Fruit fly (Drosophila melanogaster) whole organism, embryonic: ENCODE results near the gene Stat92E.

Experiments
- Awh ChIP-seq: fragments of 200-800 bp; sonication (Bioruptor generic); IDR thresholded peaks from 2 replicates; pipeline ENCODE4, ENCODE4 v1.3.6; 2022; ENCODE audit warnings: missing biosample characterization, missing genetic modification characterization
- B-H2 ChIP-seq: fragments of 200-800 bp; sonication (Bioruptor generic); optimal IDR thresholded peaks from 2 replicates; lab custom pipeline; 2018; ENCODE audit warnings: missing biosample characterization, mild to moderate bottlenecking, missing genetic modification characterization
- CG1024 ChIP-seq: fragments of 200-800 bp; sonication (Bioruptor generic); IDR thresholded peaks from 2 replicates; pipeline ENCODE4 v1.3.6; 2022; ENCODE audit warnings: missing biosample characterization, missing genetic modification characterization
- CG10543 ChIP-seq: fragments of 200-800 bp; sonication (Bioruptor generic); optimal IDR thresholded peaks from 3 replicates; lab custom pipeline; 2017; ENCODE audit warnings: missing biosample characterization, mild to moderate bottlenecking, missing genetic modification characterization, moderate library complexity
- CG10654 ChIP-seq: fragments of 200-800 bp; sonication (Bioruptor generic); optimal IDR thresholded peaks from 2 replicates; lab custom pipeline; 2016; ENCODE audit warnings: missing biosample characterization, missing genetic modification characterization
- CG10979 ChIP-seq: fragments of 200-800 bp; sonication (Bioruptor generic); optimal IDR thresholded peaks from 2 replicates; lab custom pipeline; 2018; ENCODE audit warnings: missing biosample characterization, mild to moderate bottlenecking, missing genetic modification characterization, moderate library complexity
- CG11560 ChIP-seq: fragments of 200-800 bp; sonication (Bioruptor generic); IDR thresholded peaks from 3 replicates; pipeline ENCODE4 v1.3.6; 2022; ENCODE audit warnings: missing biosample characterization, missing genetic modification characterization
- CG12299 ChIP-seq: fragments of 200-800 bp; sonication (Bioruptor generic); optimal IDR thresholded peaks from 2 replicates; lab custom pipeline; 2018; ENCODE audit warnings: missing biosample characterization, mild to moderate bottlenecking, missing genetic modification characterization
- CG12659 ChIP-seq: fragments of 200-800 bp; sonication (Bioruptor generic); optimal IDR thresholded peaks from 3 replicates; lab custom pipeline; 2017; ENCODE audit warnings: mild to moderate bottlenecking, missing biosample characterization, missing genetic modification reagents, missing genetic modification characterization
- CG14014 ChIP-seq: fragments of 200-800 bp; sonication (Bioruptor generic); IDR thresholded peaks from 2 replicates; pipeline ENCODE4 v1.3.6; 2022; ENCODE audit warnings: missing biosample characterization, missing genetic modification characterization
- CG1603 ChIP-seq: fragments of 200-800 bp; sonication (Bioruptor generic); optimal IDR thresholded peaks from 2 replicates; lab custom pipeline; 2019; ENCODE audit warnings: missing biosample characterization, mild to moderate bottlenecking, missing genetic modification characterization, moderate library complexity
- CG17186 ChIP-seq: fragments of 200-800 bp; sonication (Bioruptor generic); optimal IDR thresholded peaks from 3 replicates; lab custom pipeline; 2017; ENCODE audit warnings: missing biosample characterization, missing genetic modification reagents, missing genetic modification characterization
- CG17568 ChIP-seq: fragments of 200-800 bp; sonication (Bioruptor generic); optimal IDR thresholded peaks from 2 replicates; lab custom pipeline; 2018; ENCODE audit warnings: missing biosample characterization, mild to moderate bottlenecking, missing genetic modification characterization, moderate library complexity
- CG17829 ChIP-seq: fragments of 200-800 bp; optimal IDR thresholded peaks from 2 replicates; lab custom pipeline; 2019; ENCODE audit warnings: missing biosample characterization, mild to moderate bottlenecking, missing genetic modification characterization, moderate library complexity
- CG2116 ChIP-seq: fragments of 200-800 bp; sonication (Bioruptor generic); optimal IDR thresholded peaks from 3 replicates; lab custom pipeline; 2018; ENCODE audit warnings: missing biosample characterization, mild to moderate bottlenecking, missing genetic modification characterization
- CG2199 ChIP-seq: fragments of 200-800 bp; sonication (Bioruptor generic); IDR thresholded peaks from 3 replicates; pipeline ENCODE4 v1.3.6; 2022; ENCODE audit warnings: missing biosample characterization, missing genetic modification characterization
- CG2712 ChIP-seq: fragments of 200-800 bp; optimal IDR thresholded peaks from 3 replicates; lab custom pipeline; 2019; ENCODE audit warnings: missing biosample characterization, mild to moderate bottlenecking, missing genetic modification characterization, moderate library complexity
- CG31441 ChIP-seq: fragments of 200-800 bp; sonication (Bioruptor generic); IDR thresholded peaks from 2 replicates; pipeline ENCODE4 v1.3.6; 2022; ENCODE audit warnings: missing biosample characterization, missing genetic modification characterization
- CG6689 ChIP-seq: fragments of 200-800 bp; sonication (Bioruptor generic); IDR thresholded peaks from 2 replicates; pipeline ENCODE4 v1.3.6; 2022; ENCODE audit warnings: missing biosample characterization, missing genetic modification characterization
- CG8359 ChIP-seq: fragments of 200-800 bp; sonication (Bioruptor generic); optimal IDR thresholded peaks from 2 replicates; lab custom pipeline; 2017; ENCODE audit warnings: missing biosample characterization, mild to moderate bottlenecking, missing genetic modification characterization, borderline replicate concordance
- CG9609 ChIP-seq: fragments of 200-800 bp; sonication (Bioruptor generic); optimal IDR thresholded peaks from 3 replicates; lab custom pipeline; 2016; ENCODE audit warnings: missing biosample characterization, missing genetic modification characterization
- Chrac-16 ChIP-seq: fragments of 200-800 bp; sonication (Bioruptor generic); optimal IDR thresholded peaks from 3 replicates; lab custom pipeline; 2016; ENCODE audit warnings: missing biosample characterization, missing genetic modification characterization
- CrebB ChIP-seq: fragments of 200-800 bp; sonication (Bioruptor generic); optimal IDR thresholded peaks from 3 replicates; lab custom pipeline; 2018; ENCODE audit warnings: missing biosample characterization, mild to moderate bottlenecking, missing genetic modification characterization
- ERR ChIP-seq: fragments of 200-800 bp; sonication (Bioruptor generic); optimal IDR thresholded peaks from 2 replicates; lab custom pipeline; 2016; ENCODE audit warnings: missing biosample characterization, missing genetic modification characterization
- Gug ChIP-seq: fragments of 200-800 bp; sonication (Bioruptor generic); IDR thresholded peaks from 4 replicates; pipeline ENCODE4 v1.3.6; 2022; ENCODE audit warnings: missing biosample characterization, missing genetic modification characterization
- Hey ChIP-seq: fragments of 200-800 bp; sonication (Bioruptor generic); optimal IDR thresholded peaks from 3 replicates; lab custom pipeline; 2018; ENCODE audit warnings: missing biosample characterization, mild to moderate bottlenecking, missing genetic modification characterization
- HmgZ ChIP-seq: fragments of 200-800 bp; sonication (Bioruptor generic); optimal IDR thresholded peaks from 2 replicates; lab custom pipeline; 2018; ENCODE audit warnings: missing biosample characterization, mild to moderate bottlenecking, missing genetic modification characterization
- Nf-YB ChIP-seq: fragments of 200-800 bp; sonication (Bioruptor generic); optimal IDR thresholded peaks from 3 replicates; lab custom pipeline; 2019; ENCODE audit warnings: missing biosample characterization, mild to moderate bottlenecking, missing genetic modification characterization, moderate library complexity
- Opbp ChIP-seq: fragments of 200-800 bp; sonication (Bioruptor generic); IDR thresholded peaks from 3 replicates; pipeline ENCODE4 v1.3.6; 2022; ENCODE audit warnings: missing biosample characterization, missing genetic modification characterization; ENCODE audit not compliant: partially characterized antibody
- Rx ChIP-seq: fragments of 200-800 bp; sonication (Bioruptor generic); IDR thresholded peaks from 2 replicates; pipeline ENCODE4 v1.3.6; 2022; ENCODE audit warnings: missing biosample characterization, missing genetic modification characterization
- Sin3A ChIP-seq: fragments of >200 bp; optimal IDR thresholded peaks from 2 replicates; lab custom pipeline; 2018
- Sox100B ChIP-seq: fragments of 200-800 bp; sonication (Bioruptor generic); optimal IDR thresholded peaks from 3 replicates; lab custom pipeline; 2018; ENCODE audit warnings: missing biosample characterization, mild to moderate bottlenecking, missing genetic modification characterization
- Spps ChIP-seq: fragments of 200-800 bp; sonication (Bioruptor generic); optimal IDR thresholded peaks from 2 replicates; lab custom pipeline; 2018; ENCODE audit warnings: missing biosample characterization, mild to moderate bottlenecking, missing genetic modification characterization
- Vsx1 ChIP-seq: fragments of 200-800 bp; sonication (Bioruptor generic); optimal IDR thresholded peaks from 2 replicates; lab custom pipeline; 2017; ENCODE audit warnings: missing biosample characterization, mild to moderate bottlenecking, missing genetic modification characterization, missing genetic modification reagents
- ara ChIP-seq: fragments of 200-800 bp; sonication (Bioruptor generic); IDR thresholded peaks from 2 replicates; pipeline ENCODE4 v1.3.6; 2022; ENCODE audit warnings: missing biosample characterization, missing genetic modification characterization
- ase ChIP-seq: fragments of 200-800 bp; sonication (Bioruptor generic); IDR thresholded peaks from 3 replicates; pipeline ENCODE4 v1.3.6; 2022; ENCODE audit warnings: missing biosample characterization, missing genetic modification characterization
- az2 ChIP-seq: fragments of 200-800 bp; sonication (Bioruptor generic); optimal IDR thresholded peaks from 3 replicates; lab custom pipeline; 2016; ENCODE audit warnings: missing biosample characterization, missing genetic modification characterization
- bigmax ChIP-seq: fragments of 200-800 bp; sonication (Bioruptor generic); optimal IDR thresholded peaks from 2 replicates; lab custom pipeline; 2018; ENCODE audit warnings: missing biosample characterization, mild to moderate bottlenecking, missing genetic modification characterization
- caup ChIP-seq: fragments of 200-800 bp; sonication (Bioruptor generic); optimal IDR thresholded peaks from 3 replicates; lab custom pipeline; 2017; ENCODE audit warnings: missing biosample characterization, mild to moderate bottlenecking, missing genetic modification characterization, moderate library complexity; ENCODE audit not compliant: severe bottlenecking
- fu2 ChIP-seq: fragments of 200-800 bp; sonication (Bioruptor generic); optimal IDR thresholded peaks from 2 replicates; lab custom pipeline; 2016; ENCODE audit warnings: missing biosample characterization, missing genetic modification characterization
- gsb ChIP-seq: fragments of 200-800 bp; sonication (Bioruptor generic); IDR thresholded peaks from 2 replicates; pipeline ENCODE4 v1.3.6; 2022; ENCODE audit warnings: missing biosample characterization, missing genetic modification characterization
- gsb-n ChIP-seq: fragments of 200-800 bp; sonication (Bioruptor generic); optimal IDR thresholded peaks from 3 replicates; lab custom pipeline; 2018; ENCODE audit warnings: missing biosample characterization, mild to moderate bottlenecking, missing genetic modification characterization
- hth ChIP-seq: fragments of >200 bp; optimal IDR thresholded peaks from 2 replicates; lab custom pipeline; 2017; ENCODE audit warnings: inconsistent platforms
- jing ChIP-seq: fragments of 200-800 bp; sonication (Bioruptor generic); optimal IDR thresholded peaks from 2 replicates; lab custom pipeline; 2018; ENCODE audit warnings: missing biosample characterization, mild to moderate bottlenecking, missing genetic modification characterization
- kah ChIP-seq: fragments of 200-800 bp; sonication (Bioruptor generic); optimal IDR thresholded peaks from 2 replicates; lab custom pipeline; 2018; ENCODE audit warnings: missing biosample characterization, mild to moderate bottlenecking, missing genetic modification characterization
- ken ChIP-seq: fragments of 200-800 bp; sonication (Bioruptor generic); IDR thresholded peaks from 3 replicates; pipeline ENCODE4 v1.3.6; 2022; ENCODE audit warnings: missing biosample characterization, missing genetic modification characterization
- nmo ChIP-seq: fragments of 200-800 bp; sonication (Bioruptor generic); optimal IDR thresholded peaks from 2 replicates; lab custom pipeline; 2018; ENCODE audit warnings: missing biosample characterization, mild to moderate bottlenecking, missing genetic modification characterization, moderate library complexity
- pfk ChIP-seq: fragments of 200-800 bp; sonication (Bioruptor generic); optimal IDR thresholded peaks from 2 replicates; lab custom pipeline; 2018; ENCODE audit warnings: missing biosample characterization, mild to moderate bottlenecking, missing genetic modification characterization, moderate library complexity
- sqz ChIP-seq: fragments of 200-800 bp; sonication (Bioruptor generic); optimal IDR thresholded peaks from 3 replicates; lab custom pipeline; 2018; ENCODE audit warnings: missing biosample characterization, mild to moderate bottlenecking, missing genetic modification characterization
- sug ChIP-seq: fragments of 200-800 bp; optimal IDR thresholded peaks from 2 replicates; lab custom pipeline; 2019; ENCODE audit warnings: missing biosample characterization, mild to moderate bottlenecking, missing genetic modification characterization, moderate library complexity
- vfl ChIP-seq: fragments of 200-800 bp; sonication (Bioruptor generic); optimal IDR thresholded peaks from 2 replicates; lab custom pipeline; 2016; ENCODE audit warnings: missing biosample characterization, missing genetic modification characterization

Stat92E gene

dm6 chr3R:20579816-20580215 is 27.7 kb upstream of the Stat92E start, which contains the start of the genes EloB and Srp14 (continued):
- peak; percentile 69 for TF ChIP-seq CG9609 (GFP tag; lab: Kevin White, UChicago)
- TF ChIP-seq Sin3A: peak; percentile 95
- TF ChIP-seq az2 (GFP tag; lab: Kevin White, UChicago): peak; percentile 78
- TF ChIP-seq fu2: peak; percentile 73
- TF ChIP-seq CG6689 (GFP tag; lab: Robert Waterston, UW): peak; percentile 71
- no peak for TF ChIP-seq Rx (GFP tag; lab: Robert Waterston, UW)
- TF ChIP-seq kah (GFP tag; lab: Kevin White, UChicago): peak; percentile 18
- peak; percentile 68 for TF ChIP-seq ERR (GFP tag; lab: Kevin White, UChicago)
- no peak for TF ChIP-seq hth (lab: Kevin White, UChicago)
- TF ChIP-seq caup (GFP tag; lab: Kevin White, UChicago): peak; percentile 75
- TF ChIP-seq CG10979: peak; percentile 67
- TF ChIP-seq pfk (GFP tag; lab: Kevin White, UChicago): no peak
- TF ChIP-seq CG17186 (GFP tag; lab: Kevin White, UChicago): peak; percentile 50
- TF ChIP-seq Vsx1 (GFP tag; lab: Kevin White, UChicago): no peak
- no peak; the same call in 2 of the 3 replicates for TF ChIP-seq CG2199 (GFP tag; lab: Robert Waterston, UW)
- peak; percentile 75 for TF ChIP-seq CG1024 (GFP tag; lab: Robert Waterston, UW)
- TF ChIP-seq bigmax: peak; percentile 2
- TF ChIP-seq CG17829 (tag; lab: Kevin White, UChicago): peak; percentile 90
- peak; percentile 79 for TF ChIP-seq CG14014 (GFP tag; lab: Robert Waterston, UW)
- TF ChIP-seq CG17568: no peak
- peak; percentile 90 for TF ChIP-seq CG12659 (GFP tag; lab: Kevin White, UChicago)
- TF ChIP-seq gsb (GFP tag; lab: Robert Waterston, UW): 0 out of 2 replicates have a peak, but pooled peaks have one; percentile 18
- TF ChIP-seq Spps (tag; lab: Kevin White, UChicago): peak; percentile 63
- TF ChIP-seq gsb-n (tag; lab: Kevin White, UChicago): no peak
- no peak for TF ChIP-seq Hey
- peak; percentile 64; the same call in 1 of the 3 replicates for TF ChIP-seq ase (GFP tag; lab: Robert Waterston, UW)
- peak; percentile 85 for TF ChIP-seq CG1603 (tag; lab: Kevin White, UChicago)
- no peak for TF ChIP-seq CG8359 (GFP tag; lab: Kevin White, UChicago)
- TF ChIP-seq Gug (GFP tag; lab: Robert Waterston, UW): peak; percentile 86
- TF ChIP-seq Chrac-16 (GFP tag; lab: Kevin White, UChicago): peak; percentile 84
- TF ChIP-seq Sox100B (GFP tag; lab: Kevin White, UChicago): no peak
- peak; percentile 90 for TF ChIP-seq B-H2 (GFP tag; lab: Kevin White, UChicago)
- peak; percentile 90 for TF ChIP-seq HmgZ (tag; lab: Kevin White, UChicago)
- peak; percentile 53 for TF ChIP-seq Nf-YB (GFP tag; lab: Kevin White, UChicago)
- TF ChIP-seq CG2116 (GFP tag; lab: Kevin White, UChicago): peak; percentile 85
- peak; percentile 72 for TF ChIP-seq ara (GFP tag; lab: Robert Waterston, UW)
- peak; percentile 59 for TF ChIP-seq CrebB (tag; lab: Kevin White, UChicago)
- peak; percentile 59; the same call in 1 of the 3 replicates for TF ChIP-seq ken (GFP tag; lab: Robert Waterston, UW)
- TF ChIP-seq CG10654 (GFP tag; lab: Kevin White, UChicago): peak; percentile 71
- TF ChIP-seq vfl (GFP tag; lab: Kevin White, UChicago): peak; percentile 90
- TF ChIP-seq CG31441 (GFP tag; lab: Robert Waterston, UW): peak; percentile 80; the same call in 1 of the 2 replicates
- peak; percentile 81 for TF ChIP-seq CG12299 (tag; lab: Kevin White, UChicago)
- peak; percentile 73 for TF ChIP-seq CG10543 (GFP tag; lab: Kevin White, UChicago)
- peak; percentile 86 for TF ChIP-seq CG2712 (tag; lab: Kevin White, UChicago)
- peak; percentile 97 for TF ChIP-seq Opbp (GFP tag; lab: Robert Waterston, UW)
- TF ChIP-seq Awh: peak; percentile 43; the same call in 1 of the 2 replicates
- peak; percentile 87 for TF ChIP-seq sug
- TF ChIP-seq nmo (GFP tag; lab: Kevin White, UChicago): peak; percentile 89
- no peak for TF ChIP-seq sqz (GFP tag; lab: Kevin White, UChicago)
- TF ChIP-seq jing (GFP tag; lab: Kevin White, UChicago): no peak
- peak; percentile 51; the same call in 1 of the 3 replicates for TF ChIP-seq CG11560 (tag; lab: Robert Waterston, UW)
